Worm (Caenorhabditis elegans) whole organism, young adult: ENCODE results near the gene sec-61.A.

ENCODE experiments used
- C17E4.6 ChIP-seq: fragments of 200-800 bp; sonication (Bioruptor generic); IDR thresholded peaks from 2 replicates; pipeline ENCODE4 v1.3.6; 2022; ENCODE audit warnings: missing genetic modification reagents, missing genetic modification characterization, missing compliant biosample characterization
- ceh-40 ChIP-seq: fragments of 200-800 bp; sonication (Bioruptor generic); IDR thresholded peaks from 2 replicates; pipeline ENCODE4 v1.3.6; 2022; ENCODE audit warnings: missing genetic modification characterization, missing compliant biosample characterization
- die-1 ChIP-seq: sonication (generic microtip); optimal IDR thresholded peaks from 2 replicates; lab custom pipeline; 2016; ENCODE audit warnings: missing genotype, mild to moderate bottlenecking, missing genetic modification characterization, missing compliant biosample characterization
- nfya-1 ChIP-seq: sonication (generic microtip); optimal IDR thresholded peaks from 2 replicates; lab custom pipeline; 2017; ENCODE audit warnings: antibody characterized with exemption, missing compliant biosample characterization, missing genetic modification characterization, borderline replicate concordance; ENCODE audit not compliant: insufficient read depth
- rpc-1 ChIP-seq, 2 experiments: fragments of 150-350 bp in 1 of 2; sonication (generic microtip) in 1 of 2; optimal IDR thresholded peaks; 2 replicates each; lab custom pipeline; 2014 to 2018; ENCODE audit warnings: missing biosample characterization in 1 of 2, missing genetic modification characterization in 1 of 2, missing genetic modification reagents in 1 of 2, missing genotype in 1 of 2
- snpc-1.1 ChIP-seq: sonication (generic microtip); optimal IDR thresholded peaks from 2 replicates; lab custom pipeline; 2017; ENCODE audit warnings: missing genetic modification characterization, mild to moderate bottlenecking, missing compliant biosample characterization, antibody characterized with exemption, moderate library complexity, missing genotype, missing genetic modification reagents; ENCODE audit not compliant: insufficient read depth
- zim-3 ChIP-seq: sonication (generic microtip); optimal IDR thresholded peaks from 2 replicates; lab custom pipeline; 2017; ENCODE audit warnings: mild to moderate bottlenecking, missing genetic modification characterization, moderate library complexity, missing compliant biosample characterization

- TF ChIP-seq die-1 (tag; lab: Kevin White, UChicago) (no peak), zim-3 (no peak), nfya-1 (tag; lab: Kevin White, UChicago) (no peak), C17E4.6 (GFP tag; lab: Robert Waterston, UW) (no peak), rpc-1 (optimal IDR thresholded peaks at IDR 0.05; lab: Kevin White, UChicago) (no peak), rpc-1 (tag; optimal IDR thresholded peaks at IDR 0.05; lab: Kevin White, UChicago) (no peak), snpc-1.1 (no peak), ceh-40 (no peak)
Measured at ce11 chrIV:14800931-14801330, 24.1 kb downstream of the sec-61.A start.
